Fruit fly (Drosophila melanogaster) whole organism, embryonic: Measurements from ENCODE around the gene CheA75a.

Experiments used
- C15 ChIP-seq: fragments of 200-800 bp; sonication (Bioruptor generic); IDR thresholded peaks from 3 replicates; pipeline ENCODE4 v1.3.6; 2022; ENCODE audit warnings: missing biosample characterization, missing genetic modification characterization
- CG10147 ChIP-seq: fragments of 200-800 bp; sonication (Bioruptor generic); optimal IDR thresholded peaks from 2 replicates; lab custom pipeline; 2019; ENCODE audit warnings: missing biosample characterization, mild to moderate bottlenecking, missing genetic modification characterization, moderate library complexity
- CG10959 ChIP-seq: fragments of 200-800 bp; sonication (Bioruptor generic); IDR thresholded peaks from 2 replicates; pipeline ENCODE4 v1.3.6; 2022; ENCODE audit warnings: missing biosample characterization, missing genetic modification characterization
- CG12769 ChIP-seq: fragments of 200-800 bp; sonication (Bioruptor generic); optimal IDR thresholded peaks from 2 replicates; lab custom pipeline; 2019; ENCODE audit warnings: missing biosample characterization, mild to moderate bottlenecking, missing genetic modification characterization, moderate library complexity
- CG15479 ChIP-seq: fragments of 200-800 bp; sonication (Bioruptor generic); optimal IDR thresholded peaks from 3 replicates; lab custom pipeline; 2019; ENCODE audit warnings: missing biosample characterization, mild to moderate bottlenecking, missing genetic modification characterization, moderate library complexity
- CG1603 ChIP-seq: fragments of 200-800 bp; sonication (Bioruptor generic); optimal IDR thresholded peaks from 2 replicates; lab custom pipeline; 2019; ENCODE audit warnings: missing biosample characterization, mild to moderate bottlenecking, missing genetic modification characterization, moderate library complexity
- CG18262 ChIP-seq: fragments of 200-800 bp; optimal IDR thresholded peaks from 3 replicates; lab custom pipeline; 2019; ENCODE audit warnings: missing biosample characterization, mild to moderate bottlenecking, missing genetic modification characterization, moderate library complexity
- CG2202 ChIP-seq: fragments of 200-800 bp; sonication (Bioruptor generic); optimal IDR thresholded peaks from 2 replicates; lab custom pipeline; 2018; ENCODE audit warnings: missing biosample characterization, mild to moderate bottlenecking, missing genetic modification characterization
- CG2889 ChIP-seq: fragments of 200-800 bp; sonication (Bioruptor generic); IDR thresholded peaks from 3 replicates; pipeline ENCODE4 v1.3.6; 2022; ENCODE audit warnings: missing biosample characterization, missing genetic modification characterization
- CG31224 ChIP-seq: fragments of 200-800 bp; sonication (Bioruptor generic); IDR thresholded peaks from 2 replicates; pipeline ENCODE4 v1.3.6; 2022; ENCODE audit warnings: missing biosample characterization, missing genetic modification characterization
- CG7357 ChIP-seq: fragments of 200-800 bp; sonication (Bioruptor generic); IDR thresholded peaks from 3 replicates; pipeline ENCODE4 v1.3.6; 2022; ENCODE audit warnings: missing biosample characterization, missing genetic modification characterization
- CG7987 ChIP-seq: fragments of 200-800 bp; sonication (Bioruptor generic); optimal IDR thresholded peaks from 2 replicates; lab custom pipeline; 2018; ENCODE audit warnings: missing biosample characterization, mild to moderate bottlenecking, missing genetic modification characterization, moderate library complexity
- CG8290 ChIP-seq, 3 experiments: fragments of 200-800 bp; sonication (Bioruptor generic); optimal IDR thresholded peaks; 2 replicates each; lab custom pipeline; 2016 to 2019; ENCODE audit warnings: missing biosample characterization in 3 of 3, missing genetic modification characterization in 3 of 3, mild to moderate bottlenecking in 2 of 3, moderate library complexity in 1 of 3
- D19A ChIP-seq: fragments of 200-800 bp; optimal IDR thresholded peaks from 3 replicates; lab custom pipeline; 2019; ENCODE audit warnings: missing biosample characterization, mild to moderate bottlenecking, missing genetic modification characterization, moderate library complexity
- Dref ChIP-seq: fragments of 200-800 bp; sonication (Bioruptor generic); IDR thresholded peaks from 2 replicates; pipeline ENCODE4 v1.3.6; 2022; ENCODE audit warnings: missing biosample characterization, missing genetic modification characterization
- E2f2 ChIP-seq: fragments of 200-800 bp; sonication (Bioruptor generic); IDR thresholded peaks from 2 replicates; pipeline ENCODE4 v1.3.6; 2022; ENCODE audit warnings: missing biosample characterization, missing genetic modification characterization
- Hr78 ChIP-seq, 2 experiments: fragments of 200-800 bp in 1 of 2; fragments of >200 bp in 1 of 2; sonication (Bioruptor generic) in 1 of 2; optimal IDR thresholded peaks; 2 replicates each; lab custom pipeline; 2017 to 2019; ENCODE audit warnings: missing biosample characterization in 2 of 2, missing genetic modification characterization in 2 of 2, mild to moderate bottlenecking in 1 of 2, moderate library complexity in 1 of 2
- Lpt ChIP-seq: fragments of >200 bp; optimal IDR thresholded peaks from 2 replicates; lab custom pipeline; 2018; ENCODE audit warnings: missing biosample characterization, missing genetic modification characterization
- Nf-YC ChIP-seq: fragments of 200-800 bp; optimal IDR thresholded peaks from 3 replicates; lab custom pipeline; 2019; ENCODE audit warnings: missing biosample characterization, mild to moderate bottlenecking, missing genetic modification characterization, moderate library complexity
- Six4 ChIP-seq: fragments of 200-800 bp; sonication (Bioruptor generic); optimal IDR thresholded peaks from 2 replicates; lab custom pipeline; 2016; ENCODE audit warnings: missing biosample characterization, missing genetic modification characterization
- Spps ChIP-seq: fragments of 200-800 bp; sonication (Bioruptor generic); optimal IDR thresholded peaks from 2 replicates; lab custom pipeline; 2018; ENCODE audit warnings: missing biosample characterization, mild to moderate bottlenecking, missing genetic modification characterization
- Sry-δ ChIP-seq: fragments of 200-800 bp; sonication (Bioruptor generic); optimal IDR thresholded peaks from 2 replicates; lab custom pipeline; 2016; ENCODE audit warnings: missing biosample characterization, missing genetic modification characterization
- Vsx1 ChIP-seq: fragments of 200-800 bp; sonication (Bioruptor generic); optimal IDR thresholded peaks from 2 replicates; lab custom pipeline; 2017; ENCODE audit warnings: missing biosample characterization, mild to moderate bottlenecking, missing genetic modification characterization, missing genetic modification reagents
- ab ChIP-seq: fragments of 200-800 bp; sonication (Bioruptor generic); optimal IDR thresholded peaks from 2 replicates; lab custom pipeline; 2016; ENCODE audit warnings: missing biosample characterization, missing genetic modification characterization
- ato ChIP-seq: fragments of 200-800 bp; sonication (Bioruptor generic); IDR thresholded peaks from 2 replicates; pipeline ENCODE4 v1.3.6; 2022; ENCODE audit warnings: missing biosample characterization, missing genetic modification characterization; ENCODE audit not compliant: partially characterized antibody
- btn ChIP-seq: fragments of 200-800 bp; sonication (Bioruptor generic); optimal IDR thresholded peaks from 2 replicates; lab custom pipeline; 2016; ENCODE audit warnings: missing biosample characterization, missing genetic modification characterization
- ewg ChIP-seq: fragments of 200-800 bp; sonication (Bioruptor generic); optimal IDR thresholded peaks from 3 replicates; lab custom pipeline; 2017; ENCODE audit warnings: mild to moderate bottlenecking, missing biosample characterization, missing genetic modification reagents, missing genetic modification characterization
- fd102C ChIP-seq: fragments of 200-800 bp; sonication (Bioruptor generic); optimal IDR thresholded peaks from 2 replicates; lab custom pipeline; 2018; ENCODE audit warnings: missing biosample characterization, mild to moderate bottlenecking, missing genetic modification characterization, moderate library complexity
- fd64A ChIP-seq: fragments of 200-800 bp; sonication (Bioruptor generic); optimal IDR thresholded peaks from 3 replicates; lab custom pipeline; 2018; ENCODE audit warnings: missing biosample characterization, mild to moderate bottlenecking, missing genetic modification characterization
- kay ChIP-seq: fragments of 200-800 bp; sonication (Bioruptor generic); optimal IDR thresholded peaks from 2 replicates; lab custom pipeline; 2016; ENCODE audit warnings: missing biosample characterization, missing genetic modification characterization
- lbe ChIP-seq: fragments of 200-800 bp; sonication (Bioruptor generic); optimal IDR thresholded peaks from 2 replicates; lab custom pipeline; 2016; ENCODE audit warnings: missing biosample characterization, mild to moderate bottlenecking, missing genetic modification characterization
- nau ChIP-seq: fragments of 200-800 bp; sonication (Bioruptor generic); optimal IDR thresholded peaks from 3 replicates; lab custom pipeline; 2017; ENCODE audit warnings: missing biosample characterization, mild to moderate bottlenecking, missing genetic modification characterization, missing genetic modification reagents
- nerfin-1 ChIP-seq: fragments of 200-800 bp; sonication (Bioruptor generic); optimal IDR thresholded peaks from 3 replicates; lab custom pipeline; 2019; ENCODE audit warnings: missing biosample characterization, mild to moderate bottlenecking, missing genetic modification characterization, moderate library complexity
- org-1 ChIP-seq: fragments of 200-800 bp; sonication (Bioruptor generic); optimal IDR thresholded peaks from 2 replicates; lab custom pipeline; 2017; ENCODE audit warnings: missing biosample characterization, missing genetic modification characterization
- otp ChIP-seq: fragments of 200-800 bp; sonication (Bioruptor generic); IDR thresholded peaks from 3 replicates; pipeline ENCODE4, ENCODE4 v1.3.6; 2022; ENCODE audit warnings: missing biosample characterization, missing genetic modification characterization
- pan ChIP-seq, 4 experiments: fragments of >200 bp in 3 of 4; fragments of 200-800 bp in 1 of 4; sonication (Bioruptor generic) in 1 of 4; optimal IDR thresholded peaks in 3 of 4; IDR thresholded peaks in 1 of 4; 2 replicates each; pipeline versions ENCODE4 v1.3.6 to Lab custom; 2017 to 2022; ENCODE audit warnings: missing biosample characterization in 2 of 4, missing genetic modification characterization in 2 of 4, mixed read lengths in 1 of 4
- sc ChIP-seq, 3 experiments: fragments of >200 bp in 2 of 3; fragments of 200-800 bp in 1 of 3; sonication (Bioruptor generic) in 1 of 3; optimal IDR thresholded peaks; 2 replicates in 2 of 3; 3 replicates in 1 of 3; lab custom pipeline; 2017; ENCODE audit warnings: mild to moderate bottlenecking in 1 of 3, missing biosample characterization in 1 of 3, missing genetic modification characterization in 1 of 3, missing genetic modification reagents in 1 of 3
- shn ChIP-seq: fragments of 200-800 bp; sonication (Bioruptor generic); optimal IDR thresholded peaks from 3 replicates; lab custom pipeline; 2016; ENCODE audit warnings: missing biosample characterization, missing genetic modification characterization
- sr ChIP-seq: fragments of 200-800 bp; sonication (Bioruptor generic); IDR thresholded peaks from 3 replicates; pipeline ENCODE4 v1.3.6; 2022; ENCODE audit warnings: missing biosample characterization, missing genetic modification characterization
- stc ChIP-seq: fragments of 200-800 bp; sonication (Bioruptor generic); IDR thresholded peaks from 2 replicates; pipeline ENCODE4 v1.3.6; 2022; ENCODE audit warnings: missing biosample characterization, missing genetic modification characterization
- tll ChIP-seq, 2 experiments: fragments of 200-800 bp in 1 of 2; fragments of >200 bp in 1 of 2; sonication (Bioruptor generic) in 1 of 2; optimal IDR thresholded peaks; 2 replicates each; lab custom pipeline; 2017 to 2019; ENCODE audit warnings: missing biosample characterization in 2 of 2, missing genetic modification characterization in 2 of 2, mild to moderate bottlenecking in 1 of 2, moderate library complexity in 1 of 2
- ttk ChIP-seq: fragments of 200-800 bp; sonication (Bioruptor generic); IDR thresholded peaks from 2 replicates; pipeline ENCODE4 v2.1.2; 2022; ENCODE audit warnings: missing biosample characterization, missing genetic modification characterization
- unc-4 ChIP-seq: fragments of 200-800 bp; sonication (Bioruptor generic); IDR thresholded peaks from 2 replicates; pipeline ENCODE4 v1.3.6; 2022; ENCODE audit warnings: missing biosample characterization, missing genetic modification characterization; ENCODE audit not compliant: partially characterized antibody
- vvl ChIP-seq: fragments of 200-800 bp; sonication (Bioruptor generic); IDR thresholded peaks from 2 replicates; pipeline ENCODE4 v1.3.6; 2022; ENCODE audit warnings: missing biosample characterization, missing genetic modification characterization
- wdn ChIP-seq: fragments of 200-800 bp; sonication (Bioruptor generic); IDR thresholded peaks from 2 replicates; pipeline ENCODE4 v1.3.6; 2022; ENCODE audit warnings: missing biosample characterization, missing genetic modification characterization
- zfh1 ChIP-seq: fragments of 200-800 bp; sonication (Bioruptor generic); IDR thresholded peaks from 3 replicates; pipeline ENCODE4 v1.3.6; 2022; ENCODE audit warnings: missing biosample characterization, missing genetic modification characterization

CheA75a gene

DNA sequence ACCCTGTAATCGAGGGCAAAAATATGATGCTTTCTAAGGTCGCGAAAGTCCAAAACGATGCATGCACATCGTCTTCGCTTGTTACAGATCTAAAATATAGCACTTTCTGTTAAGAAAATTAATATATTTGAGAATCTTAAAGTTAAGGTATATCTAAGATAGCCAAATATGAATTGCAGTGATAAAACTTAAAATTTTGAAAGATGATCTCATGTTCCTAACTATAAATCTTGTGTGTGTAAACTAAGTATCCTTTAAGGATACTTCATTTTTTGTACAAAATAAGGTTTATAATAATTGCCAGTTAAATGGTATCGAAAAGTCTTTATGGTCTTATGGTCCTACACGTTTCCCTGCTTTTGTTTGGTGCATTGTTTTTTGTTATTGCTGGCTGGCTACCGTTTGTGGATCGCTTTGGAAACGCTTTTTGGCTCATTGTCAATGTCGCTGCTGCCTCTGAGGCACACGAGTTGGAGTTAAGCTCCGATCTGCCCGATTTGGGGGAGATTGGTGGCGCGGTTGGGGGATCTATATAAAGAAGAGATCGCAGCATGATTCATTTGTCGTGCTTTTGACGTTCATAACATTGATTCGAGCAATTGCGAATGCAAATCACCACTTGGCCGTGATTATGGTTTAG lies 10.8 kb upstream of the CheA75a start (continued):
- TF ChIP-seq pan (optimal IDR thresholded peaks at IDR 0.05; lab: Kevin White, UChicago): no peak
- TF ChIP-seq pan (GFP tag; optimal IDR thresholded peaks at IDR 0.05 in 1 of 2, IDR thresholded peaks at IDR 0.05 in 1 of 2): no peak
- TF ChIP-seq CG2202 (tag; lab: Kevin White, UChicago): no peak
- no peak for TF ChIP-seq sc (optimal IDR thresholded peaks at IDR 0.05; lab: Kevin White, UChicago)
- no peak for TF ChIP-seq sc (GFP tag; optimal IDR thresholded peaks at IDR 0.05; lab: Kevin White, UChicago)
- TF ChIP-seq Sry-δ (GFP tag; lab: Kevin White, UChicago): no peak
- no peak for TF ChIP-seq wdn (GFP tag; lab: Robert Waterston, UW)
- no peak for TF ChIP-seq btn
- no peak for TF ChIP-seq CG2889 (GFP tag; lab: Robert Waterston, UW)
- no peak for TF ChIP-seq nau (GFP tag; lab: Kevin White, UChicago)
- no peak for TF ChIP-seq sr
- no peak for TF ChIP-seq stc (GFP tag; lab: Robert Waterston, UW)

- TF ChIP-seq CG12769 (tag; lab: Kevin White, UChicago) (no peak), fd64A (GFP tag; lab: Kevin White, UChicago) (peak; percentile 62), ab (GFP tag; lab: Kevin White, UChicago) (no peak), CG1603 (tag; lab: Kevin White, UChicago) (peak; percentile 28), CG8290 (GFP tag; optimal IDR thresholded peaks at IDR 0.05; lab: Kevin White, UChicago) (peak; percentile 32), CG8290 (tag; optimal IDR thresholded peaks at IDR 0.05; lab: Kevin White, UChicago) (peak in 1 of 2 experiments; percentile 65), Dref (GFP tag; lab: Robert Waterston, UW) (no peak), unc-4 (no peak), pan (optimal IDR thresholded peaks at IDR 0.05; lab: Kevin White, UChicago) (no peak), pan (GFP tag; optimal IDR thresholded peaks at IDR 0.05 in 1 of 2, IDR thresholded peaks at IDR 0.05 in 1 of 2) (no peak), sc (optimal IDR thresholded peaks at IDR 0.05; lab: Kevin White, UChicago) (no peak), sc (GFP tag; optimal IDR thresholded peaks at IDR 0.05; lab: Kevin White, UChicago) (peak; percentile 37), zfh1 (GFP tag; lab: Robert Waterston, UW) (0 out of 3 replicates have a peak, but pooled peaks have one; percentile 33), CG10147 (GFP tag; lab: Kevin White, UChicago) (no peak), CG7987 (GFP tag; lab: Kevin White, UChicago) (peak; percentile 33), vvl (no peak), CG10959 (peak; percentile 46; the same call in 1 of the 2 replicates), Lpt (GFP tag; lab: Kevin White, UChicago) (no peak), C15 (GFP tag; lab: Robert Waterston, UW) (no peak), CG18262 (peak; percentile 44), Six4 (GFP tag; lab: Kevin White, UChicago) (no peak), org-1 (GFP tag; lab: Kevin White, UChicago) (peak; percentile 11), nerfin-1 (tag; lab: Kevin White, UChicago) (peak; percentile 35), ewg (no peak), Vsx1 (GFP tag; lab: Kevin White, UChicago) (peak; percentile 63), E2f2 (no peak), Spps (peak; percentile 45), shn (GFP tag; lab: Kevin White, UChicago) (no peak), tll (GFP tag; optimal IDR thresholded peaks at IDR 0.05; lab: Kevin White, UChicago) (peak in 1 of 2 experiments; percentile 71), CG31224 (GFP tag; lab: Robert Waterston, UW) (no peak), ato (GFP tag; lab: Robert Waterston, UW) (no peak), fd102C (GFP tag; lab: Kevin White, UChicago) (peak; percentile 90), CG15479 (GFP tag; lab: Kevin White, UChicago) (peak; percentile 62), D19A (tag; lab: Kevin White, UChicago) (peak; percentile 20), lbe (GFP tag; lab: Kevin White, UChicago) (no peak), Nf-YC (no peak), Hr78 (GFP tag; optimal IDR thresholded peaks at IDR 0.05; lab: Kevin White, UChicago) (no peak), otp (GFP tag; lab: Robert Waterston, UW) (0 out of 3 replicates have a peak, but pooled peaks have one; percentile 28), kay (GFP tag; lab: Kevin White, UChicago) (peak; percentile 9), ttk (GFP tag; lab: Robert Waterston, UW) (no peak), CG7357 (no peak)
Observed at dm6 chr3L:18242096-18242495, 9.8 kb upstream of the CheA75a start.
